Fruit fly (Drosophila melanogaster): ENCODE data around the gene betaTub97EF.

DNA sequence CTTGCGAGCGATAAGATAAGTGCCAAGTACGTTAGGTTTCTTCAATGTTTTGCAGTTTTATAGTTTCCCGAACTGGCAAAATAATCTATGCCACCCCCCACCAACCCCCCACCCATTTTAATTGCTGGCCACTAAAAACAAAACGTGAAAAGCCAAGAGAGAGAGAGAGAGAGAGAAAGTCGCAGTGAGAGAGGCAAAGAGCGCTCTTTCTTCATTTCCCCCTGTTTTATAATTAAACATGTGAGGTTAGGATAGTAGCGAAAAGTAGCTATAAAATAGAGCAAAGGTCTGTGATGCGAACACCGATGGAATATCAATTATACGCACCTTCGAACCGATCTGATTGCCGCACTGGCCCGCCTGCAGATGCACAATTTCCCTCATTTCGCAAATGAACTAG is 412 bp downstream of the betaTub97EF start:
- TF ChIP-seq Hr38 (GFP tag; optimal IDR thresholded peaks at IDR 0.05) (no peak), CG8119 (GFP tag; IDR thresholded peaks at IDR 0.05) (no peak), CG6808 (GFP tag; optimal IDR thresholded peaks at IDR 0.05) (no peak), Hr4 (GFP tag; optimal IDR thresholded peaks at IDR 0.05) (no peak), pdm3 (GFP tag; optimal IDR thresholded peaks at IDR 0.05) (no peak), CG34406 (GFP tag; optimal IDR thresholded peaks at IDR 0.05) (no peak), svp (GFP tag) (no peak)

Measured in whole organism, prepupa.